Fruit fly (Drosophila melanogaster): ENCODE results near the gene tin.

Gene tin

dm6 chr3R:21419932-21420331 lies 41.2 kb downstream of the tin start (continued):
- TF ChIP-seq Ptx1 (GFP tag; IDR thresholded peaks at IDR 0.05): peak; percentile 57
- no peak for TF ChIP-seq wek (GFP tag; optimal IDR thresholded peaks at IDR 0.05)
- TF ChIP-seq CG31441 (GFP tag; IDR thresholded peaks at IDR 0.05): peak; percentile 71
- peak; percentile 40 for TF ChIP-seq unpg (GFP tag; optimal IDR thresholded peaks at IDR 0.05)
- TF ChIP-seq CG1233 (GFP tag; optimal IDR thresholded peaks at IDR 0.05): peak; percentile 43

dm6 chr3R:21426795-21427194 lies 48.0 kb downstream of the tin start:
- peak; percentile 30; the same call in 1 of the 2 replicates for TF ChIP-seq crol (GFP tag; IDR thresholded peaks at IDR 0.05)
- no peak for TF ChIP-seq Xbp1 (GFP tag; optimal IDR thresholded peaks at IDR 0.05)
- TF ChIP-seq gsb-n (tag; optimal IDR thresholded peaks at IDR 0.05): peak; percentile 86
- TF ChIP-seq Nf-YB (GFP tag; optimal IDR thresholded peaks at IDR 0.05): peak; percentile 12
- no peak for TF ChIP-seq Awh (GFP tag; IDR thresholded peaks at IDR 0.05)
- TF ChIP-seq CG7786 (GFP tag; optimal IDR thresholded peaks at IDR 0.05): no peak
- TF ChIP-seq Bteb2 (GFP tag; optimal IDR thresholded peaks at IDR 0.05): no peak
- TF ChIP-seq bigmax (GFP tag; optimal IDR thresholded peaks at IDR 0.05): no peak
- TF ChIP-seq CG2199 (GFP tag; IDR thresholded peaks at IDR 0.05): peak; percentile 68; the same call in 2 of the 3 replicates
- no peak for TF ChIP-seq mam (GFP tag; optimal IDR thresholded peaks at IDR 0.05)
- TF ChIP-seq Fer3 (tag; optimal IDR thresholded peaks at IDR 0.05): no peak
- TF ChIP-seq abd-A (tag; optimal IDR thresholded peaks at IDR 0.05): peak; percentile 5
- peak; percentile 55 for TF ChIP-seq pros (GFP tag; optimal IDR thresholded peaks at IDR 0.05)
- TF ChIP-seq jing (GFP tag; optimal IDR thresholded peaks at IDR 0.05): no peak
- no peak for TF ChIP-seq Ssrp (tag; optimal IDR thresholded peaks at IDR 0.05)
- TF ChIP-seq tll (GFP tag; optimal IDR thresholded peaks at IDR 0.05): peak in 1 of 2 experiments; percentile 88
- no peak for TF ChIP-seq CG16813 (GFP tag; IDR thresholded peaks at IDR 0.05; ENCODE audit: partially characterized antibody)

All from whole organism, embryonic.